Fruit fly (Drosophila melanogaster): ENCODE results near the gene PpD3.

PpD3 gene

DNA sequence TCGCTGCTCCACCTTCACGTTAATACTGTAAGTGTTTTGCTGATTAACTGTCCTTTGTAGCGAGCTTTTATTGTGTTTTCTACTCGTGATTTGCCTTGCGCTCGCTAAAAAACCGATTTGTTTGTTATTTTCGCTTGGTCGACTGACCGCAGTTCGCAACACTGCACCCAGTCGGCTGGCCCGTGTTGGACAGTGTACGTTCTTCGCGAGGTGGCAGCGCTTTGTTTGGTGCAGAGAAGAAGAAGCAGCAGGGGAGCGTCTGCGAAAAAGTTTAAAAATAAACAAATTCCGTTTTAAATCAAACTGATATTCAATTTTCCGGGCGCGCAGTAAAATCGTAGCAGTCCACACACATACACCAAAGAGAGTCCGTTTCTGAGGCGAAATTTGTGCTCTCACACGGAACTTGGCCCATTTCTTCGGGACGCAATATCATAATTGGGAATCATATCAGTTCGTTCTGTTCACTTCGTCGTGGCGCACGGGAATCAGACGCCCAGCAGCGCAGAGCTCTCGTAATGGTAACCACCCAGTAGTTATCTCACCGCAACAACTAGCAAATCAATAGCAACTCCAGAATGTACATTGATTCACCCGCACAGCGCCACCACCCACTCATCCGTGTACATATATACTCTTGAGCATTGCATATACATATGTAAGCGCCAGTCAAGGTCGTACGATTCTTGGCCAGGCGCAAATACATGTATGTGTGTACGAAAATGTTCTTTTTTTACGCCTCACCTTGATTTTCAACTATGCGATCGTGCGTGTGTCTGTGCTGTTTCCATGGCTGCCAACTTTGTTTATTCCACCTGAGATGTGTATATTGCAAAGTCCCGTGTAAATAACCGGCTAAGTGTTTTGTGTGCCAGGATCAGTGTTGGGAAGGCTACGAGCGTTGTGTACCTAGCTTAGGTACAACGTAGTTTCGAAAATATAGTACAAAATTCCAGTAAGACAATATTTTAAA is 20.2 kb downstream of the PpD3 start, which contains the start of gene Naa80 (continued):
- TF ChIP-seq H15 (GFP tag; IDR thresholded peaks at IDR 0.05): peak; percentile 53; the same call in 1 of the 3 replicates
- no peak for TF ChIP-seq sim (GFP tag; IDR thresholded peaks at IDR 0.05)
- TF ChIP-seq corto (GFP tag; optimal IDR thresholded peaks at IDR 0.05): no peak
- TF ChIP-seq CG12155 (GFP tag; optimal IDR thresholded peaks at IDR 0.05): peak; percentile 74
- peak; percentile 6 for TF ChIP-seq CoRest (tag; optimal IDR thresholded peaks at IDR 0.05)
- peak; percentile 43 for TF ChIP-seq CG18476 (GFP tag; optimal IDR thresholded peaks at IDR 0.05)

DNA sequence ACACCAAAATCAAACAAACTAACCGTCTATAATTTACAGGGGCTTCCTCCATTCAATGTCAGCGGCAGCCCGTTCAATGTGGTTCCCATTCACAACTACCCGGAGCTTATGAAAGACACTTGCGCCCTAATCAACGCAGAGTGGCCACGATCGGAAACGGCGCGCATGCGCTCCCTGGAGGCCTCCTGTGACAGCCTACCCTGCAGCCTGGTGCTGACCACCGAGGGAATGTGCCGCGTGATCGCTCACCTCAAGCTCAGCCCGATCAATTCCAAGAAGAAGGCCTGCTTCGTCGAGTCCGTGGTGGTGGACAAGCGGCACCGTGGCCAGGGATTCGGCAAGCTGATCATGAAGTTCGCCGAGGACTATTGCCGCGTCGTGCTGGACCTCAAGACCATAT is 21.2 kb downstream of the PpD3 start, which contains the start of gene MED6:
Gene MED6, minus strand, starts transcription at position 101 of the 400 bp plus-strand sequence.
- TF ChIP-seq wdn (GFP tag; IDR thresholded peaks at IDR 0.05): no peak
- no peak for TF ChIP-seq fd3F (GFP tag; optimal IDR thresholded peaks at IDR 0.05)
- 0 out of 3 replicates have a peak, but pooled peaks have one; percentile 7 for TF ChIP-seq ci (GFP tag; IDR thresholded peaks at IDR 0.05)
- TF ChIP-seq D19A (tag; optimal IDR thresholded peaks at IDR 0.05): no peak
- TF ChIP-seq Dref (GFP tag; IDR thresholded peaks at IDR 0.05): 0 out of 2 replicates have a peak, but pooled peaks have one; percentile 27
- no peak for TF ChIP-seq Pdp1 (GFP tag; optimal IDR thresholded peaks at IDR 0.05)
- no peak for TF ChIP-seq CG6689 (GFP tag; IDR thresholded peaks at IDR 0.05)
- no peak for TF ChIP-seq jing (GFP tag; optimal IDR thresholded peaks at IDR 0.05)
- TF ChIP-seq gsb (GFP tag; IDR thresholded peaks at IDR 0.05): 0 out of 2 replicates have a peak, but pooled peaks have one; percentile 26
- TF ChIP-seq CG18262 (tag; optimal IDR thresholded peaks at IDR 0.05): no peak
- peak; percentile 77 for TF ChIP-seq Med (GFP tag)
- no peak for TF ChIP-seq gem (tag; optimal IDR thresholded peaks at IDR 0.05)

DNA sequence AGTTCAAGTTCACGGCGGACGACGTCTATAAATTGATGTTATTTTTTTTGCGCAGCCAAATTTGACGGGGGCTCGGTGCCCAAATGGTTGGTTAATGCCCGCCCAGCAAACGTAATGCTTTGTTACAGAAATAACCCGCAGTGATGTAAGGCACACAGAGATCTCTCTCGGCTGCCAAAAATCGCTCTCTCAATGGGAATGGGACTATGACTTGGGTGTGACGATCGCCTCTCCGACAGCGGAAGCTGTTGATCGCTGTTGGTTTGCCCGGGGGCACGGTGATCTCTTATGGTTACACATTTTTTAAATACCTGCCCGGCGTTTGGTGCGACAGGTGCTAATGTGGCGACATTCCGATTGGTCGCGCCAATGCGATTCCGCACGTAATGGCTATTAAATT is 22.5 kb downstream of the PpD3 start:
- no peak for TF ChIP-seq CG14965 (GFP tag; optimal IDR thresholded peaks at IDR 0.05; ENCODE audit: borderline replicate concordance)
- no peak for TF ChIP-seq seq (GFP tag; IDR thresholded peaks at IDR 0.05)
- peak; percentile 98 for TF ChIP-seq sd (tag; optimal IDR thresholded peaks at IDR 0.05)
- no peak for TF ChIP-seq dati (GFP tag; IDR thresholded peaks at IDR 0.05)
- TF ChIP-seq CG9215 (GFP tag; IDR thresholded peaks at IDR 0.05): no peak
- no peak for TF ChIP-seq zen2 (GFP tag; IDR thresholded peaks at IDR 0.05; ENCODE audit: partially characterized antibody)
- TF ChIP-seq CG7271 (tag; optimal IDR thresholded peaks at IDR 0.05): no peak
- TF ChIP-seq CG32772 (GFP tag; IDR thresholded peaks at IDR 0.05): no peak
- no peak for TF ChIP-seq CG4617 (GFP tag; optimal IDR thresholded peaks at IDR 0.05; ENCODE audit: borderline replicate concordance)
- TF ChIP-seq Med (GFP tag): peak; percentile 51
- TF ChIP-seq crp (GFP tag; optimal IDR thresholded peaks at IDR 0.05): no peak
- TF ChIP-seq danr (GFP tag; IDR thresholded peaks at IDR 0.05): no peak
- TF ChIP-seq ash1 (GFP tag; optimal IDR thresholded peaks at IDR 0.05): no peak
- no peak for TF ChIP-seq H15 (GFP tag; IDR thresholded peaks at IDR 0.05)
- no peak for TF ChIP-seq pzg (GFP tag; optimal IDR thresholded peaks at IDR 0.05)
- TF ChIP-seq psq (GFP tag; optimal IDR thresholded peaks at IDR 0.05): no peak
- TF ChIP-seq CG5245 (GFP tag; optimal IDR thresholded peaks at IDR 0.05): no peak
- no peak for TF ChIP-seq CG6765 (GFP tag; optimal IDR thresholded peaks at IDR 0.05)
- no peak for TF ChIP-seq HLH3B (GFP tag; IDR thresholded peaks at IDR 0.05)
- TF ChIP-seq HLHmδ (GFP tag; optimal IDR thresholded peaks at IDR 0.05): no peak
- peak in 1 of 2 experiments; percentile 56 for TF ChIP-seq Trl (optimal IDR thresholded peaks at IDR 0.05)
- TF ChIP-seq Trl (GFP tag; optimal IDR thresholded peaks at IDR 0.05): no peak
- no peak for TF ChIP-seq hkb (optimal IDR thresholded peaks at IDR 0.05)
- no peak for TF ChIP-seq hkb (GFP tag; IDR thresholded peaks at IDR 0.05)
- TF ChIP-seq CG10543 (GFP tag; optimal IDR thresholded peaks at IDR 0.05): peak; percentile 72
- TF ChIP-seq CG16863 (GFP tag; optimal IDR thresholded peaks at IDR 0.05): no peak
- TF ChIP-seq lab (GFP tag; optimal IDR thresholded peaks at IDR 0.05): peak; percentile 7
- no peak for TF ChIP-seq CG3995 (GFP tag; optimal IDR thresholded peaks at IDR 0.05)
- TF ChIP-seq cwo (GFP tag; optimal IDR thresholded peaks at IDR 0.05): no peak
- no peak for TF ChIP-seq al (GFP tag; IDR thresholded peaks at IDR 0.05)

Data from whole organism, embryonic.